Fruit fly (Drosophila melanogaster) whole organism, pupa: ENCODE data around the gene Cyp4s3.

ENCODE experiments used
- CG10348 ChIP-seq: fragments of 200-800 bp; sonication (Bioruptor generic); IDR thresholded peaks from 2 replicates; pipeline ENCODE4 v1.3.6; 2022; ENCODE audit warnings: missing biosample characterization, missing genetic modification characterization
- CG12605 ChIP-seq: fragments of 200-800 bp; sonication (Bioruptor generic); IDR thresholded peaks from 2 replicates; pipeline ENCODE4 v1.3.6; 2022; ENCODE audit warnings: missing biosample characterization, missing genetic modification characterization
- CG13204 ChIP-seq: fragments of 200-800 bp; sonication (Bioruptor generic); optimal IDR thresholded peaks from 2 replicates; lab custom pipeline; 2018; ENCODE audit warnings: missing biosample characterization, mild to moderate bottlenecking, missing genetic modification characterization, moderate library complexity
- CG14655 ChIP-seq: fragments of 200-800 bp; sonication (Bioruptor generic); optimal IDR thresholded peaks from 3 replicates; lab custom pipeline; 2017; ENCODE audit warnings: mild to moderate bottlenecking, missing biosample characterization, missing genetic modification reagents, missing genetic modification characterization
- CG15710 ChIP-seq: fragments of 200-800 bp; sonication (Bioruptor generic); optimal IDR thresholded peaks from 2 replicates; lab custom pipeline; 2018; ENCODE audit warnings: missing biosample characterization, mild to moderate bottlenecking, missing genetic modification characterization, moderate library complexity
- CG17806 ChIP-seq: fragments of 200-800 bp; sonication (Bioruptor generic); optimal IDR thresholded peaks from 2 replicates; lab custom pipeline; 2018; ENCODE audit warnings: missing biosample characterization, mild to moderate bottlenecking, missing genetic modification characterization, moderate library complexity
- CG32121 ChIP-seq: fragments of 200-800 bp; sonication (Bioruptor generic); IDR thresholded peaks from 2 replicates; pipeline ENCODE4 v1.3.6; 2022; ENCODE audit warnings: missing biosample characterization, missing genetic modification characterization
- CG34367 ChIP-seq: fragments of 200-800 bp; sonication (Bioruptor generic); optimal IDR thresholded peaks from 2 replicates; lab custom pipeline; 2018; ENCODE audit warnings: missing biosample characterization, mild to moderate bottlenecking, missing genetic modification characterization
- CG4496 ChIP-seq: fragments of 200-800 bp; sonication (Bioruptor generic); IDR thresholded peaks from 3 replicates; pipeline ENCODE4 v1.3.6; 2022; ENCODE audit warnings: missing biosample characterization, missing genetic modification characterization
- CG8159 ChIP-seq: fragments of 200-800 bp; sonication (Bioruptor generic); optimal IDR thresholded peaks from 3 replicates; lab custom pipeline; 2018; ENCODE audit warnings: missing biosample characterization, mild to moderate bottlenecking, missing genetic modification characterization, moderate library complexity
- CG8301 ChIP-seq: fragments of 200-800 bp; sonication (Bioruptor generic); optimal IDR thresholded peaks from 2 replicates; lab custom pipeline; 2018; ENCODE audit warnings: missing biosample characterization, mild to moderate bottlenecking, missing genetic modification characterization
- CG9948 ChIP-seq: fragments of 200-800 bp; sonication (Bioruptor generic); optimal IDR thresholded peaks from 2 replicates; lab custom pipeline; 2018; ENCODE audit warnings: missing biosample characterization, mild to moderate bottlenecking, missing genetic modification characterization, moderate library complexity
- D1 ChIP-seq: fragments of 200-800 bp; sonication (Bioruptor generic); optimal IDR thresholded peaks from 2 replicates; lab custom pipeline; 2018; ENCODE audit warnings: missing biosample characterization, mild to moderate bottlenecking, missing genetic modification characterization, moderate library complexity
- EcR ChIP-seq: fragments of 200-800 bp; sonication (Bioruptor generic); optimal IDR thresholded peaks from 3 replicates; lab custom pipeline; 2019; ENCODE audit warnings: missing biosample characterization, missing genetic modification characterization, mild to moderate bottlenecking, moderate library complexity, missing genetic modification reagents
- Ets98B ChIP-seq: fragments of 200-800 bp; sonication (Bioruptor generic); IDR thresholded peaks from 2 replicates; pipeline ENCODE4 v1.3.6; 2022; ENCODE audit warnings: missing biosample characterization, missing genetic modification characterization
- Pif1A ChIP-seq: fragments of 200-800 bp; sonication (Bioruptor generic); optimal IDR thresholded peaks from 3 replicates; lab custom pipeline; 2016; ENCODE audit warnings: missing biosample characterization, missing genetic modification characterization
- Pif1B ChIP-seq: fragments of 200-800 bp; sonication (Bioruptor generic); optimal IDR thresholded peaks from 3 replicates; lab custom pipeline; 2016; ENCODE audit warnings: missing biosample characterization, missing genetic modification characterization
- Snoo ChIP-seq: fragments of 200-800 bp; sonication (Bioruptor generic); optimal IDR thresholded peaks from 3 replicates; lab custom pipeline; 2017; ENCODE audit warnings: missing biosample characterization, mild to moderate bottlenecking, missing genetic modification characterization, inconsistent platforms
- fd96Ca ChIP-seq: fragments of 200-800 bp; sonication (Bioruptor generic); IDR thresholded peaks from 3 replicates; pipeline ENCODE4 v1.3.6; 2022; ENCODE audit warnings: missing biosample characterization, missing genetic modification characterization
- gl ChIP-seq: fragments of 200-800 bp; sonication (Bioruptor generic); optimal IDR thresholded peaks from 2 replicates; lab custom pipeline; 2018; ENCODE audit warnings: missing biosample characterization, mild to moderate bottlenecking, missing genetic modification characterization
- rn ChIP-seq: fragments of 200-800 bp; sonication (Bioruptor generic); IDR thresholded peaks from 2 replicates; pipeline ENCODE4 v1.3.6; 2022; ENCODE audit warnings: missing biosample characterization, missing genetic modification characterization

Cyp4s3 gene

dm6 chrX:15084580-15085138 is 31.7 kb downstream of the Cyp4s3 start, which contains the start of gene Cox17:
TSS of gene Cox17 (minus strand) at chrX:15084699.
- TF ChIP-seq CG34367 (tag; lab: Kevin White, UChicago) (peak; percentile 58), Ets98B (peak; percentile 38), gl (tag; lab: Kevin White, UChicago) (peak; percentile 15), CG8301 (tag; lab: Kevin White, UChicago) (peak; percentile 66), CG9948 (tag; lab: Kevin White, UChicago) (peak; percentile 72), CG17806 (tag; lab: Kevin White, UChicago) (peak; percentile 57), CG14655 (GFP tag; lab: Kevin White, UChicago) (peak; percentile 82), D1 (tag; lab: Kevin White, UChicago) (peak; percentile 22), CG12605 (no peak), CG4496 (peak; percentile 21; the same call in 1 of the 3 replicates), rn (GFP tag; lab: Robert Waterston, UW) (no peak), CG15710 (tag; lab: Kevin White, UChicago) (peak; percentile 78), CG10348 (GFP tag; lab: Robert Waterston, UW) (peak; percentile 62), fd96Ca (GFP tag; lab: Robert Waterston, UW) (peak; percentile 63; the same call in 2 of the 3 replicates), CG13204 (peak; percentile 13), EcR (GFP tag; lab: Kevin White, UChicago) (no peak), CG8159 (peak; percentile 80), Pif1B (GFP tag; lab: Kevin White, UChicago) (peak; percentile 58), CG32121 (GFP tag; lab: Robert Waterston, UW) (peak; percentile 31; the same call in 1 of the 2 replicates), Snoo (tag; lab: Kevin White, UChicago) (peak; percentile 61), Pif1A (GFP tag; lab: Kevin White, UChicago) (peak; percentile 74)

dm6 chrX:15082681-15083080 is 33.7 kb downstream of the Cyp4s3 start, which contains the start of gene CG33178:
TSS of gene CG33178 (plus strand) at chrX:15082827.
- TF ChIP-seq CG32121 (GFP tag; lab: Robert Waterston, UW) (no peak), CG4496 (0 out of 3 replicates have a peak, but pooled peaks have one; percentile 39)

- TF ChIP-seq CG4496 (no peak), D1 (tag; lab: Kevin White, UChicago) (no peak), Ets98B (no peak), CG8159 (no peak), rn (GFP tag; lab: Robert Waterston, UW) (no peak), CG10348 (GFP tag; lab: Robert Waterston, UW) (no peak), CG8301 (tag; lab: Kevin White, UChicago) (no peak), Snoo (tag; lab: Kevin White, UChicago) (no peak), Pif1A (GFP tag; lab: Kevin White, UChicago) (no peak), CG32121 (GFP tag; lab: Robert Waterston, UW) (no peak), CG14655 (GFP tag; lab: Kevin White, UChicago) (no peak), CG13204 (no peak), CG34367 (tag; lab: Kevin White, UChicago) (no peak), CG9948 (tag; lab: Kevin White, UChicago) (no peak), CG17806 (tag; lab: Kevin White, UChicago) (no peak), CG12605 (no peak)
These were observed 35.5 kb downstream of the Cyp4s3 start, which contains the start of gene CG33177 for dm6 chrX:15080780-15081402. TSS of gene CG33177 (plus strand) at chrX:15081367.

- TF ChIP-seq CG15710 (tag; lab: Kevin White, UChicago) = peak; percentile 24
- TF ChIP-seq CG12605 = peak; percentile 62
- TF ChIP-seq CG34367 (tag; lab: Kevin White, UChicago) = peak; percentile 26
- TF ChIP-seq gl (tag; lab: Kevin White, UChicago) = peak; percentile 66
- peak; percentile 14 for TF ChIP-seq CG8301 (tag; lab: Kevin White, UChicago)
- peak; percentile 25 for TF ChIP-seq Pif1B (GFP tag; lab: Kevin White, UChicago)
- peak; percentile 13 for TF ChIP-seq Pif1A (GFP tag; lab: Kevin White, UChicago)
- TF ChIP-seq CG9948 (tag; lab: Kevin White, UChicago) = no peak
- TF ChIP-seq Snoo (tag; lab: Kevin White, UChicago) = no peak
- peak; percentile 50; the same call in 2 of the 3 replicates for TF ChIP-seq CG4496
- TF ChIP-seq CG13204 = peak; percentile 67
- TF ChIP-seq fd96Ca (GFP tag; lab: Robert Waterston, UW) = no peak
- no peak for TF ChIP-seq EcR (GFP tag; lab: Kevin White, UChicago)
These were observed 36.4 kb downstream of the Cyp4s3 start for dm6 chrX:15079945-15080344.

dm6 chrX:15079163-15079809 is 37.1 kb downstream of the Cyp4s3 start:
- TF ChIP-seq Ets98B = 0 out of 2 replicates have a peak, but pooled peaks have one; percentile 9
- peak; percentile 51 for TF ChIP-seq CG13204
- no peak for TF ChIP-seq CG17806 (tag; lab: Kevin White, UChicago)
- TF ChIP-seq CG12605 = no peak
- TF ChIP-seq Pif1A (GFP tag; lab: Kevin White, UChicago) = peak; percentile 18
- peak; percentile 48 for TF ChIP-seq CG14655 (GFP tag; lab: Kevin White, UChicago)
- no peak for TF ChIP-seq CG9948 (tag; lab: Kevin White, UChicago)
- no peak for TF ChIP-seq CG15710 (tag; lab: Kevin White, UChicago)
- peak; percentile 40 for TF ChIP-seq Pif1B (GFP tag; lab: Kevin White, UChicago)
- peak; percentile 57 for TF ChIP-seq gl (tag; lab: Kevin White, UChicago)
- TF ChIP-seq Snoo (tag; lab: Kevin White, UChicago) = peak; percentile 31
- TF ChIP-seq CG34367 (tag; lab: Kevin White, UChicago) = no peak
